Worm (Caenorhabditis elegans): ENCODE results near the gene F58G1.8.

The F58G1.8 gene

ce11 chrII:12878697-12879096 lies 46.8 kb downstream of the F58G1.8 start:
- TF ChIP-seq pes-1 (GFP tag; IDR thresholded peaks at IDR 0.05), result no peak
- no peak for TF ChIP-seq aly-1 (tag; optimal IDR thresholded peaks at IDR 0.05)
- no peak for TF ChIP-seq sea-1 (GFP tag; conservative IDR thresholded peaks at IDR 0.05)
- TF ChIP-seq tbx-11 (GFP tag; IDR thresholded peaks at IDR 0.05), result no peak
- TF ChIP-seq hmg-4 (GFP tag; optimal IDR thresholded peaks at IDR 0.05), result no peak
- no peak for TF ChIP-seq hmbx-1 (tag; optimal IDR thresholded peaks at IDR 0.05)
- no peak for TF ChIP-seq ets-7 (tag; optimal IDR thresholded peaks at IDR 0.05)
- TF ChIP-seq tra-4 (tag; optimal IDR thresholded peaks at IDR 0.05), result no peak
- no peak for TF ChIP-seq ceh-36 (tag; optimal IDR thresholded peaks at IDR 0.05)
- TF ChIP-seq flt-1 (GFP tag; IDR thresholded peaks at IDR 0.05), result no peak

- no peak for TF ChIP-seq scrt-1 (GFP tag; IDR thresholded peaks at IDR 0.05)
- no peak for TF ChIP-seq pes-1 (GFP tag; IDR thresholded peaks at IDR 0.05)
- TF ChIP-seq ets-7 (tag; optimal IDR thresholded peaks at IDR 0.05), result no peak
- no peak for TF ChIP-seq flt-1 (GFP tag; IDR thresholded peaks at IDR 0.05)
- no peak for TF ChIP-seq ama-1 (optimal IDR thresholded peaks at IDR 0.05)
- TF ChIP-seq tbx-11 (GFP tag; IDR thresholded peaks at IDR 0.05), result no peak
Measured at ce11 chrII:12878071-12878668, 47.3 kb downstream of the F58G1.8 start, which contains the start of gene gsy-1. Gene gsy-1 (minus strand): TSS chrII:12878121.
